Fruit fly (Drosophila melanogaster) whole organism, embryonic: Measurements from ENCODE around the gene CG16789.

Experiments
- ATbp ChIP-seq: fragments of 200-800 bp; sonication (Bioruptor generic); optimal IDR thresholded peaks from 2 replicates; lab custom pipeline; 2017; ENCODE audit warnings: missing biosample characterization, mild to moderate bottlenecking, missing genetic modification characterization, missing genetic modification reagents
- BtbVII ChIP-seq: fragments of 200-800 bp; sonication (Bioruptor generic); optimal IDR thresholded peaks from 3 replicates; lab custom pipeline; 2017; ENCODE audit warnings: missing biosample characterization, mild to moderate bottlenecking, missing genetic modification characterization
- CG10959 ChIP-seq: fragments of 200-800 bp; sonication (Bioruptor generic); IDR thresholded peaks from 2 replicates; pipeline ENCODE4 v1.3.6; 2022; ENCODE audit warnings: missing biosample characterization, missing genetic modification characterization
- CG12155 ChIP-seq: fragments of 200-800 bp; sonication (Bioruptor generic); optimal IDR thresholded peaks from 3 replicates; lab custom pipeline; 2016; ENCODE audit warnings: missing biosample characterization, missing genetic modification characterization
- CG12391 ChIP-seq: fragments of 200-800 bp; sonication (Bioruptor generic); optimal IDR thresholded peaks from 3 replicates; lab custom pipeline; 2018; ENCODE audit warnings: missing biosample characterization, mild to moderate bottlenecking, missing genetic modification characterization, moderate library complexity
- CG13775 ChIP-seq: fragments of 200-800 bp; sonication (Bioruptor generic); optimal IDR thresholded peaks from 3 replicates; lab custom pipeline; 2017; ENCODE audit warnings: missing biosample characterization, mild to moderate bottlenecking, missing genetic modification characterization
- CG14050 ChIP-seq: fragments of 200-800 bp; sonication (Bioruptor generic); IDR thresholded peaks from 3 replicates; pipeline ENCODE4 v1.3.6; 2022; ENCODE audit warnings: missing biosample characterization, missing genetic modification characterization
- CG14710 ChIP-seq: fragments of 200-800 bp; sonication (Bioruptor generic); optimal IDR thresholded peaks from 3 replicates; lab custom pipeline; 2019; ENCODE audit warnings: missing biosample characterization, mild to moderate bottlenecking, missing genetic modification characterization, moderate library complexity
- CG15269 ChIP-seq: fragments of 200-800 bp; sonication (Bioruptor generic); optimal IDR thresholded peaks from 2 replicates; lab custom pipeline; 2018; ENCODE audit warnings: missing biosample characterization, mild to moderate bottlenecking, missing genetic modification characterization, moderate library complexity
- CG1603 ChIP-seq: fragments of 200-800 bp; sonication (Bioruptor generic); optimal IDR thresholded peaks from 2 replicates; lab custom pipeline; 2019; ENCODE audit warnings: missing biosample characterization, mild to moderate bottlenecking, missing genetic modification characterization, moderate library complexity
- CG17385 ChIP-seq: fragments of 200-800 bp; sonication (Bioruptor generic); optimal IDR thresholded peaks from 3 replicates; lab custom pipeline; 2018; ENCODE audit warnings: missing biosample characterization, mild to moderate bottlenecking, missing genetic modification characterization
- CG2678 ChIP-seq: fragments of 200-800 bp; sonication (Bioruptor generic); optimal IDR thresholded peaks from 3 replicates; lab custom pipeline; 2019; ENCODE audit warnings: missing biosample characterization, mild to moderate bottlenecking, missing genetic modification characterization, moderate library complexity
- CG30403 ChIP-seq: fragments of 200-800 bp; sonication (Bioruptor generic); optimal IDR thresholded peaks from 3 replicates; lab custom pipeline; 2016; ENCODE audit warnings: missing biosample characterization, missing genetic modification characterization
- CG31224 ChIP-seq: fragments of 200-800 bp; sonication (Bioruptor generic); IDR thresholded peaks from 2 replicates; pipeline ENCODE4 v1.3.6; 2022; ENCODE audit warnings: missing biosample characterization, missing genetic modification characterization
- CG3163 ChIP-seq: fragments of 200-800 bp; sonication (Bioruptor generic); optimal IDR thresholded peaks from 3 replicates; lab custom pipeline; 2016; ENCODE audit warnings: missing biosample characterization, missing genetic modification characterization
- CG4730 ChIP-seq: fragments of 200-800 bp; sonication (Bioruptor generic); IDR thresholded peaks from 2 replicates; pipeline ENCODE4 v1.3.6; 2022; ENCODE audit warnings: missing biosample characterization, missing genetic modification characterization
- CG4820 ChIP-seq: fragments of 200-800 bp; sonication (Bioruptor generic); optimal IDR thresholded peaks from 3 replicates; lab custom pipeline; 2016; ENCODE audit warnings: missing biosample characterization, missing genetic modification characterization
- CG6175 ChIP-seq: fragments of 200-800 bp; sonication (Bioruptor generic); IDR thresholded peaks from 3 replicates; pipeline ENCODE4 v1.3.6; 2022; ENCODE audit warnings: missing biosample characterization, missing genetic modification characterization
- CG6654 ChIP-seq: fragments of 200-800 bp; sonication (Bioruptor generic); optimal IDR thresholded peaks from 2 replicates; lab custom pipeline; 2017; ENCODE audit warnings: missing biosample characterization, mild to moderate bottlenecking, missing genetic modification characterization
- CG7556 ChIP-seq: fragments of 200-800 bp; sonication (Bioruptor generic); optimal IDR thresholded peaks from 2 replicates; lab custom pipeline; 2017; ENCODE audit warnings: missing biosample characterization, mild to moderate bottlenecking, missing genetic modification characterization
- CG7745 ChIP-seq: fragments of 200-800 bp; sonication (Bioruptor generic); optimal IDR thresholded peaks from 2 replicates; lab custom pipeline; 2018; ENCODE audit warnings: missing biosample characterization, mild to moderate bottlenecking, missing genetic modification characterization, moderate library complexity
- CG8924 ChIP-seq: fragments of 200-800 bp; optimal IDR thresholded peaks from 3 replicates; lab custom pipeline; 2019; ENCODE audit warnings: missing biosample characterization, mild to moderate bottlenecking, missing genetic modification characterization, moderate library complexity
- CHES-1-like ChIP-seq: fragments of 200-800 bp; sonication (Bioruptor generic); optimal IDR thresholded peaks from 2 replicates; lab custom pipeline; 2016; ENCODE audit warnings: missing biosample characterization, missing genetic modification characterization
- Dll ChIP-seq: fragments of 200-800 bp; sonication (Bioruptor generic); IDR thresholded peaks from 4 replicates; pipeline ENCODE4 v1.3.6; 2022; ENCODE audit warnings: missing biosample characterization, missing genetic modification characterization; ENCODE audit not compliant: partially characterized antibody
- Drgx ChIP-seq: fragments of 200-800 bp; sonication (Bioruptor generic); IDR thresholded peaks from 2 replicates; pipeline ENCODE4 v1.3.6; 2022; ENCODE audit warnings: missing biosample characterization, missing genetic modification characterization
- Hr78 ChIP-seq, 2 experiments: fragments of 200-800 bp in 1 of 2; fragments of >200 bp in 1 of 2; sonication (Bioruptor generic) in 1 of 2; optimal IDR thresholded peaks; 2 replicates each; lab custom pipeline; 2017 to 2019; ENCODE audit warnings: missing biosample characterization in 2 of 2, missing genetic modification characterization in 2 of 2, mild to moderate bottlenecking in 1 of 2, moderate library complexity in 1 of 2
- Lim3 ChIP-seq: fragments of 200-800 bp; sonication (Bioruptor generic); IDR thresholded peaks from 2 replicates; pipeline ENCODE4 v1.3.6; 2022; ENCODE audit warnings: missing biosample characterization, missing genetic modification characterization
- Ravus ChIP-seq: fragments of 200-800 bp; sonication (Bioruptor generic); IDR thresholded peaks from 2 replicates; pipeline ENCODE4 v1.3.6; 2022; ENCODE audit warnings: missing biosample characterization, missing genetic modification characterization
- Sry-δ ChIP-seq: fragments of 200-800 bp; sonication (Bioruptor generic); optimal IDR thresholded peaks from 2 replicates; lab custom pipeline; 2016; ENCODE audit warnings: missing biosample characterization, missing genetic modification characterization
- Trl ChIP-seq, 3 experiments: fragments of >200 bp in 2 of 3; fragments of 200-800 bp in 1 of 3; sonication (Bioruptor generic) in 1 of 3; optimal IDR thresholded peaks; 2 replicates in 1 of 3; 3 replicates in 2 of 3; lab custom pipeline; 2016 to 2017; ENCODE audit warnings: missing biosample characterization in 1 of 3, missing genetic modification characterization in 1 of 3
- abd-A ChIP-seq: fragments of 200-800 bp; sonication (Bioruptor generic); optimal IDR thresholded peaks from 3 replicates; lab custom pipeline; 2019; ENCODE audit warnings: missing biosample characterization, mild to moderate bottlenecking, missing genetic modification characterization, moderate library complexity
- al ChIP-seq: fragments of 200-800 bp; sonication (Bioruptor generic); IDR thresholded peaks from 2 replicates; pipeline ENCODE4 v1.3.6; 2022; ENCODE audit warnings: missing biosample characterization, missing genetic modification characterization
- amos ChIP-seq: fragments of 200-800 bp; sonication (Bioruptor generic); IDR thresholded peaks from 2 replicates; pipeline ENCODE4 v1.3.6; 2022; ENCODE audit warnings: missing biosample characterization, missing genetic modification characterization; ENCODE audit not compliant: partially characterized antibody
- bigmax ChIP-seq: fragments of 200-800 bp; sonication (Bioruptor generic); optimal IDR thresholded peaks from 2 replicates; lab custom pipeline; 2018; ENCODE audit warnings: missing biosample characterization, mild to moderate bottlenecking, missing genetic modification characterization
- chif ChIP-seq, 2 experiments: fragments of 200-800 bp; sonication (Bioruptor generic); optimal IDR thresholded peaks; 3 replicates each; lab custom pipeline; 2016; ENCODE audit warnings: missing biosample characterization in 2 of 2, missing genetic modification characterization in 2 of 2
- corto ChIP-seq: fragments of 200-800 bp; sonication (Bioruptor generic); optimal IDR thresholded peaks from 2 replicates; lab custom pipeline; 2016; ENCODE audit warnings: missing biosample characterization, mild to moderate bottlenecking, missing genetic modification characterization, moderate library complexity
- dmrt99B ChIP-seq: fragments of 200-800 bp; sonication (Bioruptor generic); optimal IDR thresholded peaks from 2 replicates; lab custom pipeline; 2018; ENCODE audit warnings: missing biosample characterization, mild to moderate bottlenecking, missing genetic modification characterization, moderate library complexity
- dysf ChIP-seq: fragments of 200-800 bp; sonication (Bioruptor generic); IDR thresholded peaks from 3 replicates; pipeline ENCODE4 v1.3.6; 2022; ENCODE audit warnings: missing biosample characterization, missing genetic modification characterization
- ewg ChIP-seq: fragments of 200-800 bp; sonication (Bioruptor generic); optimal IDR thresholded peaks from 3 replicates; lab custom pipeline; 2017; ENCODE audit warnings: mild to moderate bottlenecking, missing biosample characterization, missing genetic modification reagents, missing genetic modification characterization
- ftz-f1 ChIP-seq: fragments of 200-800 bp; sonication (Bioruptor generic); optimal IDR thresholded peaks from 2 replicates; lab custom pipeline; 2016; ENCODE audit warnings: missing biosample characterization, missing genetic modification characterization
- her ChIP-seq: fragments of 200-800 bp; sonication (Bioruptor generic); optimal IDR thresholded peaks from 2 replicates; lab custom pipeline; 2016; ENCODE audit warnings: missing biosample characterization, missing genetic modification characterization
- hkb ChIP-seq, 2 experiments: fragments of 200-800 bp in 1 of 2; fragments of >200 bp in 1 of 2; sonication (Bioruptor generic) in 1 of 2; IDR thresholded peaks in 1 of 2; optimal IDR thresholded peaks in 1 of 2; 2 replicates each; pipeline versions ENCODE4 v1.3.6 to Lab custom; 2017 to 2022; ENCODE audit warnings: missing biosample characterization in 1 of 2, missing genetic modification characterization in 1 of 2
- jing ChIP-seq: fragments of 200-800 bp; sonication (Bioruptor generic); optimal IDR thresholded peaks from 2 replicates; lab custom pipeline; 2018; ENCODE audit warnings: missing biosample characterization, mild to moderate bottlenecking, missing genetic modification characterization
- pb ChIP-seq: fragments of 200-800 bp; sonication (Bioruptor generic); optimal IDR thresholded peaks from 3 replicates; lab custom pipeline; 2016; ENCODE audit warnings: missing biosample characterization, missing genetic modification characterization
- phol ChIP-seq: fragments of 200-800 bp; sonication (Bioruptor generic); optimal IDR thresholded peaks from 3 replicates; lab custom pipeline; 2018; ENCODE audit warnings: missing biosample characterization, mild to moderate bottlenecking, missing genetic modification characterization, moderate library complexity
- sqz ChIP-seq: fragments of 200-800 bp; sonication (Bioruptor generic); optimal IDR thresholded peaks from 3 replicates; lab custom pipeline; 2018; ENCODE audit warnings: missing biosample characterization, mild to moderate bottlenecking, missing genetic modification characterization
- yki ChIP-seq: fragments of >200 bp; optimal IDR thresholded peaks from 3 replicates; lab custom pipeline; 2018
- zfh1 ChIP-seq: fragments of 200-800 bp; sonication (Bioruptor generic); IDR thresholded peaks from 3 replicates; pipeline ENCODE4 v1.3.6; 2022; ENCODE audit warnings: missing biosample characterization, missing genetic modification characterization

CG16789 gene

dm6 chr3R:9534125-9534496 lies 31.9 kb upstream of the CG16789 start (continued):
- TF ChIP-seq CG8924 (tag; lab: Kevin White, UChicago) (peak; percentile 96), Sry-δ (GFP tag; lab: Kevin White, UChicago) (peak; percentile 64), pb (peak; percentile 84), CG7556 (peak; percentile 92), Lim3 (GFP tag; lab: Robert Waterston, UW) (no peak), jing (GFP tag; lab: Kevin White, UChicago) (peak; percentile 86), CG4820 (GFP tag; lab: Kevin White, UChicago) (peak; percentile 91), ewg (GFP tag; lab: Kevin White, UChicago) (peak; percentile 91), CG15269 (tag; lab: Kevin White, UChicago) (peak; percentile 95), CG31224 (GFP tag; lab: Robert Waterston, UW) (peak; percentile 74), amos (GFP tag; lab: Robert Waterston, UW) (no peak), her (GFP tag; lab: Kevin White, UChicago) (peak; percentile 84)
- TF ChIP-seq, all 482 proteins: peak for 394

- TF ChIP-seq CG6175 (GFP tag; lab: Robert Waterston, UW) (peak; percentile 74; the same call in 2 of the 3 replicates), CG13775 (GFP tag; lab: Kevin White, UChicago) (no peak), zfh1 (GFP tag; lab: Robert Waterston, UW) (no peak), Dll (GFP tag; lab: Robert Waterston, UW) (no peak), ftz-f1 (GFP tag; lab: Kevin White, UChicago) (peak; percentile 52), phol (tag; lab: Kevin White, UChicago) (no peak), CG30403 (GFP tag; lab: Kevin White, UChicago) (no peak), CG10959 (GFP tag; lab: Robert Waterston, UW) (0 out of 2 replicates have a peak, but pooled peaks have one; percentile 5), CG12155 (GFP tag; lab: Kevin White, UChicago) (no peak), CG7745 (tag; lab: Kevin White, UChicago) (no peak), CG4730 (GFP tag; lab: Robert Waterston, UW) (no peak), CG14050 (GFP tag; lab: Robert Waterston, UW) (no peak), CG1603 (no peak), CG3163 (GFP tag; lab: Kevin White, UChicago) (no peak), bigmax (GFP tag; lab: Kevin White, UChicago) (no peak), Drgx (GFP tag; lab: Robert Waterston, UW) (0 out of 2 replicates have a peak, but pooled peaks have one; percentile 9), CHES-1-like (no peak), CG6654 (no peak), dysf (GFP tag; lab: Robert Waterston, UW) (no peak), corto (GFP tag; lab: Kevin White, UChicago) (peak; percentile 9), Trl (optimal IDR thresholded peaks at IDR 0.05; lab: Kevin White, UChicago) (peak; percentile 78 to 91), Trl (GFP tag; optimal IDR thresholded peaks at IDR 0.05; lab: Kevin White, UChicago) (no peak), sqz (GFP tag; lab: Kevin White, UChicago) (peak; percentile 11), CG14710 (tag; lab: Kevin White, UChicago) (no peak), Ravus (GFP tag; lab: Robert Waterston, UW) (no peak), CG2678 (no peak), al (no peak), ATbp (GFP tag; lab: Kevin White, UChicago) (no peak), yki (lab: Kevin White, UChicago) (peak; percentile 57), hkb (optimal IDR thresholded peaks at IDR 0.05; lab: Kevin White, UChicago) (no peak), hkb (GFP tag; IDR thresholded peaks at IDR 0.05; lab: Robert Waterston, UW) (0 out of 2 replicates have a peak, but pooled peaks have one; percentile 10), CG17385 (peak; percentile 47), dmrt99B (no peak), BtbVII (GFP tag; lab: Kevin White, UChicago) (no peak), chif (GFP tag; optimal IDR thresholded peaks at IDR 0.05; lab: Kevin White, UChicago) (no peak), CG12391 (tag; lab: Kevin White, UChicago) (no peak), CG8924 (tag; lab: Kevin White, UChicago) (no peak), Hr78 (GFP tag; optimal IDR thresholded peaks at IDR 0.05; lab: Kevin White, UChicago) (peak in 1 of 2 experiments; percentile 61), abd-A (tag; lab: Kevin White, UChicago) (no peak)
Measured at dm6 chr3R:9534595-9535217, 31.3 kb upstream of the CG16789 start.
